Worm (Caenorhabditis elegans): ENCODE measurements around the gene srbc-45.

ce11 chrV:12790188-12790587 lies 13.2 kb upstream of the srbc-45 start, which contains the start of gene srbc-43:
- TF ChIP-seq ama-1 (optimal IDR thresholded peaks at IDR 0.05) (no peak), ama-1 (GFP tag; optimal IDR thresholded peaks at IDR 0.05) (no peak), snpc-4 (GFP tag; optimal IDR thresholded peaks at IDR 0.05) (no peak), snpc-4 (tag; optimal IDR thresholded peaks at IDR 0.05) (no peak), unc-62 (GFP tag; optimal IDR thresholded peaks at IDR 0.05) (no peak), bed-1 (GFP tag; IDR thresholded peaks at IDR 0.05) (no peak), lsy-27 (tag; optimal IDR thresholded peaks at IDR 0.05; ENCODE audit: borderline replicate concordance, insufficient read depth) (no peak), K12H6.12 (tag; optimal IDR thresholded peaks at IDR 0.05) (no peak), ceh-40 (GFP tag; IDR thresholded peaks at IDR 0.05) (no peak), ZK185.1 (tag; optimal IDR thresholded peaks at IDR 0.05; ENCODE audit: poor library complexity, severe bottlenecking) (no peak), unc-130 (GFP tag; optimal IDR thresholded peaks at IDR 0.05) (no peak)
